Worm (Caenorhabditis elegans): ENCODE measurements around the gene sre-45.

ce11 chrII:13517600-13517999 is at the start of gene sre-45:
- TF ChIP-seq ama-1 (optimal IDR thresholded peaks at IDR 0.05): no peak
- TF ChIP-seq flt-1 (GFP tag; IDR thresholded peaks at IDR 0.05): no peak

All from whole organism, early embryonic.